Fruit fly (Drosophila melanogaster): ENCODE results near the gene mld.

The mld gene

dm6 chr3R:24598549-24599204, 13.2 kb downstream of the mld start:
- TF ChIP-seq CG7368 (GFP tag; optimal IDR thresholded peaks at IDR 0.05) (peak; percentile 19), CG6163 (GFP tag; IDR thresholded peaks at IDR 0.05) (0 out of 3 replicates have a peak, but pooled peaks have one; percentile 21), CG6792 (GFP tag; optimal IDR thresholded peaks at IDR 0.05) (peak; percentile 6), CG8319 (GFP tag; optimal IDR thresholded peaks at IDR 0.05) (no peak), CG32006 (GFP tag; optimal IDR thresholded peaks at IDR 0.05) (peak; percentile 86), CG10669 (GFP tag; optimal IDR thresholded peaks at IDR 0.05) (peak; percentile 4), Sox15 (GFP tag; optimal IDR thresholded peaks at IDR 0.05) (no peak), CG6854 (GFP tag; optimal IDR thresholded peaks at IDR 0.05) (peak; percentile 3), Blimp-1 (GFP tag; optimal IDR thresholded peaks at IDR 0.05) (no peak), salr (GFP tag; optimal IDR thresholded peaks at IDR 0.05) (no peak), vri (GFP tag; optimal IDR thresholded peaks at IDR 0.05) (no peak), Ets21C (GFP tag; optimal IDR thresholded peaks at IDR 0.05) (no peak), Eip78C (GFP tag) (peak; percentile 85), pdm3 (GFP tag; optimal IDR thresholded peaks at IDR 0.05) (peak; percentile 53), topi (GFP tag; optimal IDR thresholded peaks at IDR 0.05) (peak; percentile 30), fd59A (GFP tag; optimal IDR thresholded peaks at IDR 0.05) (no peak), CG3032 (tag; optimal IDR thresholded peaks at IDR 0.05) (no peak), lz (GFP tag; optimal IDR thresholded peaks at IDR 0.05) (no peak), CG4318 (GFP tag; optimal IDR thresholded peaks at IDR 0.05) (peak; percentile 73), ss (GFP tag; optimal IDR thresholded peaks at IDR 0.05) (peak in 1 of 2 experiments; percentile 7), fd85E (GFP tag; optimal IDR thresholded peaks at IDR 0.05) (no peak), cyc (GFP tag; optimal IDR thresholded peaks at IDR 0.05) (no peak), CG15336 (GFP tag; IDR thresholded peaks at IDR 0.05) (peak; percentile 50), CG8632 (GFP tag; optimal IDR thresholded peaks at IDR 0.05) (no peak), acj6 (GFP tag; optimal IDR thresholded peaks at IDR 0.05) (peak; percentile 28), eg (GFP tag; IDR thresholded peaks at IDR 0.05) (peak; percentile 57; the same call in 2 of the 3 replicates), Hr39 (GFP tag; optimal IDR thresholded peaks at IDR 0.05) (no peak), CG3919 (GFP tag; optimal IDR thresholded peaks at IDR 0.05) (peak; percentile 44), CG11294 (GFP tag; IDR thresholded peaks at IDR 0.05) (peak; percentile 23; the same call in 1 of the 2 replicates), Eip93F (GFP tag; optimal IDR thresholded peaks at IDR 0.05) (no peak), fkh (GFP tag; optimal IDR thresholded peaks at IDR 0.05) (no peak), CG6808 (GFP tag; optimal IDR thresholded peaks at IDR 0.05) (no peak), dsx (GFP tag; optimal IDR thresholded peaks at IDR 0.05; ENCODE audit: poor library complexity, severe bottlenecking) (peak; percentile 31), CG16779 (tag; optimal IDR thresholded peaks at IDR 0.05) (no peak), CG10631 (GFP tag; optimal IDR thresholded peaks at IDR 0.05) (peak; percentile 49), Met (GFP tag; optimal IDR thresholded peaks at IDR 0.05) (no peak), CG9139 (GFP tag; optimal IDR thresholded peaks at IDR 0.05) (no peak), dac (GFP tag; optimal IDR thresholded peaks at IDR 0.05) (peak; percentile 63), CG31627 (GFP tag; optimal IDR thresholded peaks at IDR 0.05) (peak; percentile 14), Hr4 (GFP tag; optimal IDR thresholded peaks at IDR 0.05) (peak; percentile 82), svp (GFP tag) (no peak), Sox14 (GFP tag; optimal IDR thresholded peaks at IDR 0.05) (peak; percentile 30), achi (GFP tag; optimal IDR thresholded peaks at IDR 0.05) (peak; percentile 47), Eip75B (GFP tag; optimal IDR thresholded peaks at IDR 0.05) (no peak), spab (GFP tag; optimal IDR thresholded peaks at IDR 0.05) (peak; percentile 21), OdsH (GFP tag; optimal IDR thresholded peaks at IDR 0.05) (peak; percentile 39), CG34406 (GFP tag; optimal IDR thresholded peaks at IDR 0.05) (peak; percentile 24), CG11902 (GFP tag; optimal IDR thresholded peaks at IDR 0.05) (no peak), Sox102F (GFP tag; optimal IDR thresholded peaks at IDR 0.05) (no peak), esn (GFP tag; optimal IDR thresholded peaks at IDR 0.05) (peak; percentile 3), CG11762 (GFP tag; optimal IDR thresholded peaks at IDR 0.05; ENCODE audit: insufficient read depth) (no peak)

Measured in whole organism, prepupa.